Worm (Caenorhabditis elegans): ENCODE measurements around the gene F57G4.1.
"Not testable (repeated sequence)": the region's sequence is repeated elsewhere in the genome, so short reads cannot be mapped to it uniquely, and the experiment has no call there.

The F57G4.1 gene

DNA sequence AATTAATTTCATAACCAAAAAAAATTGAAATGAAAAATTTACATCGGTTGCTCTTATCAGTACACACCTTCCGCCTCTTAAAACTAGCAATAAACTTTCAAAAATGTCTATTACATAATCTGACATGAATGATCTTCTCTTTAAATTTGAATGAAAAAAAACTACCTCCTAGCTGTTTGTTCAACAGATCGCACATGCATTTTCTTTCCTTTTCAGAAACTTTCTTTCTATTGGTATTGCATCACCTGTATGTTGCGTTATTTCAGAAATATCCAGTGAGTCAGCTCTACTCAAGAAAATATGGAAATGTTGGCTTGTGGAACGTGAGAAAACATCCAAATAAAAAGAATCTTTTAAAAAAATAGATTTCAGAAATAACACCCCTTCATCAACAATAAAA is at the start of gene F57G4.1:
TSS of gene F57G4.1 (plus strand) at position 301 of the 400 bp plus-strand sequence.
- no peak for TF ChIP-seq W03F9.2 (tag; optimal IDR thresholded peaks at IDR 0.05)
- no peak for TF ChIP-seq him-1 (tag; optimal IDR thresholded peaks at IDR 0.05)
- TF ChIP-seq dao-5 (tag; optimal IDR thresholded peaks at IDR 0.05), result no peak

DNA sequence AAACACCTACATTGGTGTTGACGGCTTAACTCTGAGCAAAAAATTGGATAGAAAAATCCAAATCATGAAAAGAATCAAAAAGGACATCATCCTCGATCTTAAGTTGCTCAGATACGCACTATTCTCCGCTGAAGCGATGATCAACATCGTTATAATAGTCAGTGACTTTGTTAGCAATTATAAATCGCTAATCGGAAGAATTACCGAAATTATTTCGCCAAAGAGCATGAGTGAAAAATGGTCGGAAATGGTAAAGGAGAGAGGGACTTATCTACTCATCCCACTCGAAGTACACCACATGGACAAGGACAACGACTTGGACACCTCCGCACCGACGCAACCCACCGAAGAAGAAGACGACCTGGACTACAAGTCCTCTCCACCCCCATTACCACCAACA is 43.3 kb upstream of the F57G4.1 start:
- no peak for TF ChIP-seq him-1 (tag; optimal IDR thresholded peaks at IDR 0.05)
- TF ChIP-seq dao-5 (tag; optimal IDR thresholded peaks at IDR 0.05), result no peak
- no peak for TF ChIP-seq W03F9.2 (tag; optimal IDR thresholded peaks at IDR 0.05)

DNA sequence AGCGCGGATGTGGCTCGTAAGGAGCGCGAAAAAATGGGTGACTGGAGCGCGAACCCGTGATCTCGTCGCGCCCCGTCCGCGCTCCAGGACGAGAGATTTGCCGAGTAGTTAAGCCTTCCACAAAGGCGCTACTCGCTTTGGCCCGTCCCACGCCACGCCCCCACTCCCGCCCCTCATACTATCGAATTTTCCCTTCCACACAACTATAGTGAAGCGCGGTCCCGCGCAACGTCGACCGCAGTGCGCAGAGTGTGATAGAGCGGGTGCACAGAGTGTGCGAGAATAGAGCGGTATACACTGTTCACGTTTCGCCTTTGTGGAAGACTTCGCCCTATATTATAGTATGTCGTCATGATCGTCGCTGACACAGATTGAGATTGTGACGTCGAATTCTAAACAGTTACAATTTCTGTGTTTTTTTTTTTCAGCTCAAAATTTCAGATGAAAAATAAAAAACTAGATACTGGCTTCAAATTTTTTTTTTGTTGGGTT is 38.9 kb upstream of the F57G4.1 start, which contains the start of gene fbxa-133:
TSS of gene fbxa-133 (plus strand) at position 442 of the 492 bp plus-strand sequence.
- not testable (repeated sequence) for TF ChIP-seq him-1, dao-5, W03F9.2 (tag; optimal IDR thresholded peaks at IDR 0.05)

DNA sequence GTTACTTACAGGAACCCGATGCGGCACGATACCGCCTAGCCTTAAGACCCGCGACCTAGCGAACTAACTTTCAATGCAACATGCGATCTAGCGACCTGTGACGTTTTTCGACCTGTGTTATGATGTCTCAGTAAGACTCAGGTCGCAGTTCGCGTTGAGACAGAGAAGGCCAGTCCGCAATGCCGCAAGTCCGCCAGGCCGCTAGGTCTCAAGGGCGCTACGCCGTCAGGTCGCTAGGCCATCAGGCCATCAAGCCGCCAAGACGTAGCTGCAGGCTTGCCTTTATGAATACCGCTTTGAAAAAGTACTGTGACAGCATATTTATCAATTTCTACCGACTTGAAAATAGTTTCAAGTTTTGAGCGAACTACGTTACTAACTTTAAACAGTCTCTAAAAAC is 27.6 kb upstream of the F57G4.1 start:
- TF ChIP-seq W03F9.2 (tag; optimal IDR thresholded peaks at IDR 0.05) (no peak), him-1 (tag; optimal IDR thresholded peaks at IDR 0.05) (no peak), dao-5 (tag; optimal IDR thresholded peaks at IDR 0.05) (no peak)

DNA sequence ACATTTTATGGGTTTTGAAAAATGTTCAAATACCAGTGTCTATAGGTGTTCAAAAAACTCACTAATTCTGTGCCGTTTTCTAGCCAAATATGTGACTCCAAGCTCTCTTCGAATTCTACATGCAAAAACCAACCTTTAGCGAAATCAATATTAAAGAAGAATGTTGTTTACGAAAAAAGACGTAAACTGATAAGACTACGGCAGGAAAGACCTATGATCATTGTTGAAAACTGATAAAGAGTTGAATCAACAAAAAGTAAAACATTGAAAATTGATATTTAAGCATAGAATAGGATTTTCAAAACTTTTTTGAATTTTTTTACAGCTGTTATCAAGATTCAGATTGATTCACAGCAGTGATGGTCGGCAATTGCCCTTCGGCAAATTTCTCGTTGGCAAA is 24.5 kb upstream of the F57G4.1 start, which contains the start of gene Y6G8.2:
TSS of gene Y6G8.2 (minus strand) at position 147 of the 400 bp plus-strand sequence.
- TF ChIP-seq W03F9.2 (tag; optimal IDR thresholded peaks at IDR 0.05), result no peak
- TF ChIP-seq him-1 (tag; optimal IDR thresholded peaks at IDR 0.05), result no peak
- no peak for TF ChIP-seq dao-5 (tag; optimal IDR thresholded peaks at IDR 0.05)

DNA sequence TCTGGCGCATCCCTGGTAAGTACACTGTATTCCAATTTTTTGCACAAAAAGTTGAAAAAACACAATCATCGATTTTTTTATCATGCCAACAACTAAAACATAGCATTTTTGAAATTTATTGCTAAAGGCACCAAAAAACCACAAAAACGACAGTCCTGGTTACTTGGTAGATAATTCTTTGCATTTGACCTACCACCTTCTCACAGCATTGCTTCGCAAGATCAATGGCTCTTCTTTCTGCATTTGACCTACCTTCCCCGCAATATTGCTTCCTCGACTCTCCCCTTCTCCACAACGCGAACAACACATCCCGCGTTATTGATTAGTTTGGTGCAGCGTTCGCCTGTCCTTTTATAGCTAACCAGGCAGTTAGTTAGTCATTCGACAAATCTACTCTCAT is 21.8 kb upstream of the F57G4.1 start, which contains the start of gene ztf-25:
TSS of gene ztf-25 (plus strand) at position 301 of the 400 bp plus-strand sequence.
- no peak for TF ChIP-seq dao-5 (tag; optimal IDR thresholded peaks at IDR 0.05)
- TF ChIP-seq him-1 (tag; optimal IDR thresholded peaks at IDR 0.05), result no peak
- TF ChIP-seq W03F9.2 (tag; optimal IDR thresholded peaks at IDR 0.05), result no peak

DNA sequence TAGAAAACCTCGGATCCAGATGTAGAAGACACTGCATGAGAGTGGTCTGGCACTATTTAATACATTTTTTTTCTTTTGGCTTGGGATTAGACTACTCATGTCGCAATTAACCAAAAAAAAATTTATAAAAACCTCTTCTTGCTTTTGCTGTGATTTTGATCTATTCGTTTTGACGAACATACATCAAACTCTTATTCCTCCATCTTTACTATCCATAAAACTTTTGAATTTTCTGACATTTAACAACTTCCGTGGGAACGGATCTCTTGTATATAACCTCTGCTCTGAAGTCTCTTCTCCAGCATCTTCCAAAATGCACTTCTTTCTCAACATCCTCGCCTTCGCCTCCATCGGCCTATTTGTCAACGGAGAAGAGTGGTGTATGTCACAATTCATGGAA is 17.3 kb upstream of the F57G4.1 start, which contains the start of gene Y6G8.16:
TSS of gene Y6G8.16 (plus strand) at position 301 of the 400 bp plus-strand sequence.
- not testable (repeated sequence) for TF ChIP-seq him-1, W03F9.2, dao-5 (tag; optimal IDR thresholded peaks at IDR 0.05)

DNA sequence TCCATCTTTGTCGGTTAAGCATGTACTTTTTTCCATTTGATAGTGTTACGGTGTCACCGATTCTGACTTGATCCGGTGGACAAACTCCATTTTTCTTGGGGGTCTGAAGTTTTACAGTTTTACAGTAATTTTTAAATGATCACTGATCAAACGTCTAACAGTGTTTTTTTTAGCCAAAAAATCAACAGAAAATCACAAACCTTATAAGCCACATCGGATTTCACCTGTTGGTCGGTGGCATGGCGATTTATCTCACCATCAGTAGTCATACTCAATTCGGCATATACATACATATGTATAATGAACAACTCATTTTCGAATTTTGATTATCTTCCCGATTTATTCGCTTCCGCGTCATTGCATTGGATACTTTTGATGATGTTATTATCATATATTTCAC is 15.5 kb upstream of the F57G4.1 start, which contains the start of gene srz-91:
TSS of gene srz-91 (plus strand) at position 301 of the 400 bp plus-strand sequence.
- TF ChIP-seq dao-5 (tag; optimal IDR thresholded peaks at IDR 0.05), result no peak

DNA sequence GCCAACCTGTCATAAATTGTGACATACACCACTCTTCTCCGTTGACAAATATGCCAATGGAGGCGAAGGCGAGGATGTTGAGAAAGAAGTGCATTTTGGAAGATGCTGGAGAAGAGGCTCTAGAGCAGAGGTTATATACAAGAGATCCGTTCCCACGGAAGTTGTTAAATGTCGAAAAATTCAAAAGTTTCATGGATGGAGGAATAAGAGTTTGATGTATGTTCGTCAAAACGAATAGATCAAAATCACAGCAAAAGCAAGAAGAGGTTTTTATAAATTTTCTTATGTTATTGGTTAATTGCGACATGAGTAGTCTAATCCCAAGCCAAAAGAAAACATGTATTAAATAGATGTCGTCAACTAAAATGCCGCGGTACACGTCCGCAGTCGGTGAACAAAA is 12.8 kb upstream of the F57G4.1 start, which contains the start of gene Y6G8.15:
TSS of gene Y6G8.15 (minus strand) at position 101 of the 400 bp plus-strand sequence.
- not testable (repeated sequence) for TF ChIP-seq him-1, W03F9.2, dao-5 (tag; optimal IDR thresholded peaks at IDR 0.05)

DNA sequence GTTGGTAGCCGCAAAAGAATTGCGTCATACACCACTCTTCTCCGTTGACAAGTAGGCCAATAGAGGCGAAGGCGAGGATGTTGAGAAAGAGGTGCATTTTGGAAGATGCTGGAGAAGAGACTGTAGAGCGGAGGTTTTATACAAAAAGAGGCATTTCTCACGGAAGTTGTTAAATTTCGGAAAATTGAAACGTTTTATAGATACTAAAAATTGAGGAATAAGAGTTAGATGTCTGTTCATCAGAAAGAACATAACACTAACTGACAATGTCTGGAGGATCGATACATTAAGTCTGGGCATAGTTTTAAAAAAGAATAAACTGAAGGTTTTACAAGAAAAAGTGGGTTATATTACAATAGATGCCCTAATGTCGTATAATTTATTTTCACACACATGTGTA is 9.1 kb upstream of the F57G4.1 start, which contains the start of gene Y6G8.14:
TSS of gene Y6G8.14 (minus strand) at position 101 of the 400 bp plus-strand sequence.
- TF ChIP-seq dao-5 (tag; optimal IDR thresholded peaks at IDR 0.05) (no peak), W03F9.2 (tag; optimal IDR thresholded peaks at IDR 0.05) (no peak), him-1 (tag; optimal IDR thresholded peaks at IDR 0.05) (no peak)

DNA sequence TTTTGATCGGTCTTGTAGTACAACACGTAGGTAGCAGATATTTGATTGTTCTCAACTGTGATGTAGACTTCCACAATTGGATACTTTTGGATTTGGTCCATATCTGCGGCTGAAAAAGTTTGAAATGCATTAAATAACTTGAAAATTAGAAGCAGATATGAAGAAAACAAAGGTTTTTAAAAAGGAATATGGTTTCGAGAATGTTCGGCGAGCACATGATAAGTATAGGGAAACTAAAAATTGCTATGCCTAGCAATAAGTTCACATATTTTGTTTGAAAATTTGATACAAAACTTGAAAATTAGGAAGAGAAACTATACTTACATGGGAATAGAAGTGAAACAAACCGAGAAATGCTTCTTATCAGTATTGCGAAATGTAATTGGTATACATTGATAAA is 7.7 kb upstream of the F57G4.1 start, which contains the start of gene Y6G8.5:
TSS of gene Y6G8.5 (minus strand) at position 101 of the 400 bp plus-strand sequence.
- no peak for TF ChIP-seq dao-5 (tag; optimal IDR thresholded peaks at IDR 0.05)
- TF ChIP-seq him-1 (tag; optimal IDR thresholded peaks at IDR 0.05), result no peak
- TF ChIP-seq W03F9.2 (tag; optimal IDR thresholded peaks at IDR 0.05), result no peak

DNA sequence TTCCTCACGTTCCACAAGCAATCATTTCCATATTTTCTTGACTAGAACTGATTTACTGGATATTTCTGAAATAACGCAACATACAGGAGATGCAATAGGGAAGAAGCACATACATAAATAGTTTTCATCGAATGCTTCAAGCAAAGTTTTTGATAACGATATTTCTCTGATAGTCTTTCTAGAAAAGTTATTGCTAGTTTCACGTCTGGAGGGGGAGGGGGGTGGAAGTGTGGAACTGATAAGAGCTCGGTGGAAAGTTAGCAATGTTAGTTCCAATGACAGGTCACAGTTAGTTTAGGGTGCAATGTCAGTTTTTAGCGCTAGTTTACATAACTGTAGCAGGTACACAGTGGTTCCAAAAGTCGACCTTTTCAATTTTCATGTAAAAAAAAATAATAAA is 6.5 kb upstream of the F57G4.1 start, which contains the start of gene Y6G8.6:
TSS of gene Y6G8.6 (minus strand) at position 98 of the 400 bp plus-strand sequence.
- TF ChIP-seq W03F9.2 (tag; optimal IDR thresholded peaks at IDR 0.05), result no peak
- no peak for TF ChIP-seq him-1 (tag; optimal IDR thresholded peaks at IDR 0.05)
- no peak for TF ChIP-seq dao-5 (tag; optimal IDR thresholded peaks at IDR 0.05)

DNA sequence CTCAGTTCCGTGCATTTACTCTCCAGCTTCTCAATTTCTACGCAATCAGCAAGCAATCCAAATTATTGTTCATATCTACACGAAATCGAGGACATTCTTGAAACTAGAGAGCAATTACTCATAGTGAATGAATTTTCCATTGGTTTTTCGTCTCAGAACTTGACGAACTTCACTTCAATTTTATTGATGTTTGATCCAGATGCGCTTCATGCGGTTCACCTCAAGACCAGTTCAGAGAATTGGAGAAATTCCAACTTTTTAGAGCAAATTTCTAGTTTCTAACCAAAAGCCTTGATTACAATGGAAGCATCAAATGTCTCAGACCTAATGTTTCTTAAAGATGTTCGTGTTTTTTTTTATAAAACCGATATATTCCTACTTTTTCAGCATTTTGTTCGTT is 3.1 kb upstream of the F57G4.1 start, which contains the start of gene Y6G8.8:
TSS of gene Y6G8.8 (plus strand) at position 301 of the 400 bp plus-strand sequence.
- no peak for TF ChIP-seq dao-5 (tag; optimal IDR thresholded peaks at IDR 0.05)
- TF ChIP-seq W03F9.2 (tag; optimal IDR thresholded peaks at IDR 0.05), result no peak
- no peak for TF ChIP-seq him-1 (tag; optimal IDR thresholded peaks at IDR 0.05)

DNA sequence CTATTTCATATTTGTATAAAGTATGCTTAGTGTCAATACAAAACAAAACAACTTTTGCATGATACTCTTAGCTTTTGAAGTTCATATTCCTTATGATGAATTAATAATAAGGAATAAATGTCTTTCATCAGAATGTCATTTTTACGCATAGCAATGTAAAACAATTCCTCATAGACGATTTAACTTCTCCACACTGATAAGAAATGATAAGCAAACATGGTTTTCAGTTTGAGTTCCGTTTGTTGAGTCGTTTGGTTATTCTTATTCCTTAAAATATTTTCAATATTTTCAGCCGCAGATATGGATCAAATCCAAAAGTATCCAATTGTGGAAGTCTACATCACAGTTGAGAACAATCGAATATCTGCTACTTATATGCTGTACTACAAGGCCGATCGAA is 1.6 kb downstream of the F57G4.1 start, which contains the start of gene F57G4.11:
TSS of gene F57G4.11 (plus strand) at position 301 of the 400 bp plus-strand sequence.
- TF ChIP-seq dao-5 (tag; optimal IDR thresholded peaks at IDR 0.05), result no peak
- TF ChIP-seq W03F9.2 (tag; optimal IDR thresholded peaks at IDR 0.05), result no peak
- TF ChIP-seq him-1 (tag; optimal IDR thresholded peaks at IDR 0.05), result no peak

Measured in whole organism, L4/young adult.